Worm (Caenorhabditis elegans) whole organism, early embryonic: ENCODE results near the gene C02H6.1.

ENCODE experiments used
- B0310.2 ChIP-seq: sonication (generic microtip); optimal IDR thresholded peaks from 2 replicates; lab custom pipeline; 2016; ENCODE audit warnings: mild to moderate bottlenecking, missing genetic modification characterization, missing compliant biosample characterization
- F13C5.2 ChIP-seq: sonication (generic microtip); optimal IDR thresholded peaks from 2 replicates; lab custom pipeline; 2017; ENCODE audit warnings: mild to moderate bottlenecking, missing genetic modification characterization, inconsistent platforms, missing compliant biosample characterization
- aly-1 ChIP-seq: sonication (generic microtip); optimal IDR thresholded peaks from 2 replicates; lab custom pipeline; 2016; ENCODE audit warnings: missing genetic modification characterization, missing compliant biosample characterization
- ama-1 ChIP-seq: fragments of 150-350 bp; optimal IDR thresholded peaks from 2 replicates; lab custom pipeline; 2014
- ceh-13 ChIP-seq: fragments of 200-800 bp; sonication (Bioruptor generic); optimal IDR thresholded peaks from 2 replicates; lab custom pipeline; 2018; ENCODE audit warnings: mild to moderate bottlenecking, missing genetic modification characterization, missing compliant biosample characterization
- ceh-36 ChIP-seq: sonication (generic microtip); optimal IDR thresholded peaks from 2 replicates; lab custom pipeline; 2016; ENCODE audit warnings: missing genetic modification characterization, inconsistent platforms, missing compliant biosample characterization
- ets-7 ChIP-seq: sonication (generic microtip); optimal IDR thresholded peaks from 2 replicates; lab custom pipeline; 2016; ENCODE audit warnings: missing genotype, missing genetic modification characterization, missing compliant biosample characterization
- flt-1 ChIP-seq: fragments of 200-800 bp; sonication (Bioruptor generic); IDR thresholded peaks from 2 replicates; pipeline ENCODE4 v1.3.6; 2022; ENCODE audit warnings: missing genetic modification characterization, missing compliant biosample characterization
- hmbx-1 ChIP-seq: sonication (generic microtip); optimal IDR thresholded peaks from 2 replicates; lab custom pipeline; 2016; ENCODE audit warnings: mild to moderate bottlenecking, missing genetic modification characterization, missing compliant biosample characterization
- hmg-4 ChIP-seq: fragments of 200-800 bp; sonication (Bioruptor generic); optimal IDR thresholded peaks from 2 replicates; lab custom pipeline; 2018; ENCODE audit warnings: mild to moderate bottlenecking, missing genetic modification characterization, missing compliant biosample characterization
- hnd-1 ChIP-seq: sonication (generic microtip); optimal IDR thresholded peaks from 2 replicates; lab custom pipeline; 2016; ENCODE audit warnings: missing genetic modification characterization, missing compliant biosample characterization
- pes-1 ChIP-seq: fragments of 200-800 bp; sonication (Bioruptor generic); IDR thresholded peaks from 2 replicates; pipeline ENCODE4 v1.3.6; 2022; ENCODE audit warnings: missing genetic modification reagents, missing genetic modification characterization, missing compliant biosample characterization
- scrt-1 ChIP-seq: fragments of 200-800 bp; sonication (Bioruptor generic); IDR thresholded peaks from 2 replicates; pipeline ENCODE4 v1.3.6; 2022; ENCODE audit warnings: missing genetic modification characterization, missing compliant biosample characterization
- sea-1 ChIP-seq: fragments of 200-800 bp; sonication (Bioruptor generic); conservative IDR thresholded peaks from 2 replicates; pipeline ENCODE4 v1.3.6; 2022; ENCODE audit warnings: missing genetic modification characterization, missing compliant biosample characterization
- tbx-11 ChIP-seq: fragments of 200-800 bp; sonication (Bioruptor generic); IDR thresholded peaks from 2 replicates; pipeline ENCODE4 v1.3.6; 2022; ENCODE audit warnings: missing genetic modification characterization, missing compliant biosample characterization
- tbx-37 ChIP-seq: fragments of 200-800 bp; sonication (Bioruptor generic); conservative IDR thresholded peaks from 2 replicates; pipeline ENCODE4 v1.3.6; 2022; ENCODE audit warnings: missing genetic modification reagents, missing genetic modification characterization, missing compliant biosample characterization
- tra-4 ChIP-seq: sonication (generic microtip); optimal IDR thresholded peaks from 2 replicates; lab custom pipeline; 2017; ENCODE audit warnings: missing genetic modification characterization, missing compliant biosample characterization

Gene C02H6.1

ce11 chrV:7341942-7342341 is 47.7 kb downstream of the C02H6.1 start, which contains the start of the genes nhr-263 and nhr-148:
Gene nhr-263 (minus strand): TSS chrV:7342042.
Gene nhr-148 (plus strand): TSS chrV:7342156.
- TF ChIP-seq B0310.2 (tag; lab: Kevin White, UChicago) (no peak), pes-1 (no peak), sea-1 (GFP tag; lab: Robert Waterston, UW) (no peak)

DNA sequence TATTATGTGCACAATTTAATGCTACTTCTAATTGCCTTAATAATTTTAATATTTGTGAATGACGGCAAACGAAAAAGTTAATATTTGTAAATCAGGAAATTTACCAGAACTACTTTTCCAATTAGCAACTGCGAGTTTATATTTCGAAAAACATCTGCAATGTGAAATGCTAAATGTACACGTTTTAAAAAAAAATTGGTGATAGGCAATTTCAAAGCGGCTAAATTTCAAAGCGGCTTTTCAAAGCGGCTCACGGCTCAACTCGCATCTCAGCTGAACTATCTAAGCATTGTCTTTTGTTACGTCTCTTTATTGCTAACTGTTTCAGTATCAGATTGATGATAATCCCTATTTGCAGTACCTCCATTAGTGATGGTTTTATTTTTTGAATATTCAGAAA is 49.8 kb downstream of the C02H6.1 start, which contains the start of gene srh-187:
Gene srh-187 (minus strand): TSS at position 101 of the 400 bp plus-strand sequence.
- TF ChIP-seq sea-1 (GFP tag; lab: Robert Waterston, UW) (no peak), ceh-13 (GFP tag; lab: Kevin White, UChicago) (no peak), F13C5.2 (tag; lab: Kevin White, UChicago) (no peak), tra-4 (tag; lab: Kevin White, UChicago) (no peak), ceh-36 (tag; lab: Kevin White, UChicago) (no peak), ama-1 (no peak), flt-1 (GFP tag; lab: Robert Waterston, UW) (no peak), tbx-11 (GFP tag; lab: Robert Waterston, UW) (no peak), ets-7 (tag; lab: Kevin White, UChicago) (no peak), aly-1 (tag; lab: Kevin White, UChicago) (no peak), scrt-1 (GFP tag; lab: Robert Waterston, UW) (no peak), pes-1 (no peak), hmg-4 (no peak), tbx-37 (no peak), B0310.2 (tag; lab: Kevin White, UChicago) (no peak), hmbx-1 (no peak), hnd-1 (tag; lab: Kevin White, UChicago) (no peak)
